Fruit fly (Drosophila melanogaster): ENCODE measurements around the gene dj.

The dj gene

dm6 chr3R:7037250-7037802 is 21.8 kb upstream of the dj start (continued):
- TF ChIP-seq Camta (GFP tag; optimal IDR thresholded peaks at IDR 0.05): no peak
- no peak for TF ChIP-seq fd3F (GFP tag; optimal IDR thresholded peaks at IDR 0.05)
- TF ChIP-seq E2f1 (GFP tag; IDR thresholded peaks at IDR 0.05): no peak
- no peak for TF ChIP-seq ro (GFP tag; IDR thresholded peaks at IDR 0.05)
- TF ChIP-seq vfl (GFP tag; optimal IDR thresholded peaks at IDR 0.05): peak; percentile 18
- peak; percentile 57 for TF ChIP-seq fd102C (GFP tag; optimal IDR thresholded peaks at IDR 0.05)
- TF ChIP-seq BtbVII (GFP tag; optimal IDR thresholded peaks at IDR 0.05): no peak
- peak; percentile 83 for TF ChIP-seq phol (tag; optimal IDR thresholded peaks at IDR 0.05)
- peak; percentile 47 for TF ChIP-seq CG8924 (tag; optimal IDR thresholded peaks at IDR 0.05)
- TF ChIP-seq CG7839 (tag; optimal IDR thresholded peaks at IDR 0.05): no peak
- TF ChIP-seq CG8290 (GFP tag; optimal IDR thresholded peaks at IDR 0.05): peak; percentile 48
- peak in 1 of 2 experiments; percentile 23 for TF ChIP-seq CG8290 (tag; optimal IDR thresholded peaks at IDR 0.05)
- no peak for TF ChIP-seq Mad (GFP tag; optimal IDR thresholded peaks at IDR 0.05)
- TF ChIP-seq org-1 (GFP tag; optimal IDR thresholded peaks at IDR 0.05): no peak
- TF ChIP-seq CG1233 (GFP tag; optimal IDR thresholded peaks at IDR 0.05): no peak
- TF ChIP-seq CG13894 (tag; optimal IDR thresholded peaks at IDR 0.05): peak; percentile 18
- TF ChIP-seq oc (tag; optimal IDR thresholded peaks at IDR 0.05): peak; percentile 48
- TF ChIP-seq HHEX (GFP tag; optimal IDR thresholded peaks at IDR 0.05): peak; percentile 16
- TF ChIP-seq chn (GFP tag; optimal IDR thresholded peaks at IDR 0.05): peak; percentile 32
- no peak for TF ChIP-seq tx (GFP tag; optimal IDR thresholded peaks at IDR 0.05)
- TF ChIP-seq CG4730 (GFP tag; IDR thresholded peaks at IDR 0.05): no peak
- TF ChIP-seq nom (GFP tag; optimal IDR thresholded peaks at IDR 0.05): peak; percentile 11
- TF ChIP-seq Xbp1 (GFP tag; optimal IDR thresholded peaks at IDR 0.05): peak; percentile 10
- peak; percentile 37 for TF ChIP-seq nmo (GFP tag; optimal IDR thresholded peaks at IDR 0.05)
- no peak for TF ChIP-seq Doc2 (GFP tag; IDR thresholded peaks at IDR 0.05)
- TF ChIP-seq Nf-YB (GFP tag; optimal IDR thresholded peaks at IDR 0.05): peak; percentile 94
- TF ChIP-seq CG34422 (GFP tag; IDR thresholded peaks at IDR 0.05): peak; percentile 34; the same call in 1 of the 3 replicates
- peak; percentile 95 for TF ChIP-seq Nf-YC (tag; optimal IDR thresholded peaks at IDR 0.05)
- no peak for TF ChIP-seq en (GFP tag; optimal IDR thresholded peaks at IDR 0.05)
- TF ChIP-seq lbe (GFP tag; optimal IDR thresholded peaks at IDR 0.05): peak; percentile 35
- no peak for TF ChIP-seq CG9437 (GFP tag; optimal IDR thresholded peaks at IDR 0.05)
- TF ChIP-seq Kr (GFP tag; optimal IDR thresholded peaks at IDR 0.05): peak; percentile 100
- no peak for TF ChIP-seq CG2678 (tag; optimal IDR thresholded peaks at IDR 0.05)
- TF ChIP-seq klu (GFP tag; IDR thresholded peaks at IDR 0.05): no peak
- TF ChIP-seq CG11695 (GFP tag; IDR thresholded peaks at IDR 0.05): no peak
- peak; percentile 97 for TF ChIP-seq twi (tag; optimal IDR thresholded peaks at IDR 0.05)
- peak; percentile 10 for TF ChIP-seq CG9727 (GFP tag; optimal IDR thresholded peaks at IDR 0.05)
- peak; percentile 31 for TF ChIP-seq CG15696 (tag; optimal IDR thresholded peaks at IDR 0.05)
- TF ChIP-seq kah (GFP tag; optimal IDR thresholded peaks at IDR 0.05): peak; percentile 89
- no peak for TF ChIP-seq al (GFP tag; IDR thresholded peaks at IDR 0.05)
- peak; percentile 98 for TF ChIP-seq ewg (GFP tag; optimal IDR thresholded peaks at IDR 0.05)
- no peak for TF ChIP-seq CG17186 (GFP tag; optimal IDR thresholded peaks at IDR 0.05)
- 0 out of 3 replicates have a peak, but pooled peaks have one; percentile 5 for TF ChIP-seq mld (GFP tag; IDR thresholded peaks at IDR 0.05; ENCODE audit: partially characterized antibody)
- TF ChIP-seq CG17385 (GFP tag; optimal IDR thresholded peaks at IDR 0.05): no peak
- no peak for TF ChIP-seq CG11560 (tag; IDR thresholded peaks at IDR 0.05)
- TF ChIP-seq CG8359 (GFP tag; optimal IDR thresholded peaks at IDR 0.05; ENCODE audit: borderline replicate concordance): no peak
- TF ChIP-seq p53 (GFP tag; optimal IDR thresholded peaks at IDR 0.05): no peak
- TF ChIP-seq CG8089 (GFP tag; optimal IDR thresholded peaks at IDR 0.05): peak; percentile 11
- TF ChIP-seq CG11696 (GFP tag; IDR thresholded peaks at IDR 0.05): no peak
- TF ChIP-seq yki (optimal IDR thresholded peaks at IDR 0.05): peak; percentile 37
- TF ChIP-seq CG30020 (tag; optimal IDR thresholded peaks at IDR 0.05): no peak
